Fruit fly (Drosophila melanogaster) whole organism, embryonic: ENCODE data around the gene LanB2.

Experiments used
- Antp ChIP-seq: fragments of 200-800 bp; sonication (Bioruptor generic); optimal IDR thresholded peaks from 3 replicates; lab custom pipeline; 2016; ENCODE audit warnings: missing biosample characterization, missing genetic modification characterization
- Atf3 ChIP-seq: fragments of 200-800 bp; sonication (Bioruptor generic); optimal IDR thresholded peaks from 3 replicates; lab custom pipeline; 2016; ENCODE audit warnings: missing biosample characterization, missing genetic modification characterization
- BEAF-32 ChIP-seq: fragments of 200-800 bp; sonication (Bioruptor generic); optimal IDR thresholded peaks from 3 replicates; lab custom pipeline; 2017; ENCODE audit warnings: missing biosample characterization, missing genetic modification characterization, mild to moderate bottlenecking, moderate library complexity, missing genetic modification reagents
- Bteb2 ChIP-seq: fragments of 200-800 bp; sonication (Bioruptor generic); optimal IDR thresholded peaks from 2 replicates; lab custom pipeline; 2016; ENCODE audit warnings: missing biosample characterization, missing genetic modification characterization
- CG11085 ChIP-seq: fragments of 200-800 bp; sonication (Bioruptor generic); IDR thresholded peaks from 2 replicates; pipeline ENCODE4 v1.3.6; 2022; ENCODE audit warnings: missing biosample characterization, missing genetic modification characterization
- CG11398 ChIP-seq: fragments of 200-800 bp; sonication (Bioruptor generic); optimal IDR thresholded peaks from 2 replicates; lab custom pipeline; 2016; ENCODE audit warnings: missing biosample characterization, missing genetic modification characterization
- CG11560 ChIP-seq: fragments of 200-800 bp; sonication (Bioruptor generic); IDR thresholded peaks from 3 replicates; pipeline ENCODE4 v1.3.6; 2022; ENCODE audit warnings: missing biosample characterization, missing genetic modification characterization
- CG12219 ChIP-seq: fragments of 200-800 bp; sonication (Bioruptor generic); optimal IDR thresholded peaks from 3 replicates; lab custom pipeline; 2018; ENCODE audit warnings: missing biosample characterization, mild to moderate bottlenecking, missing genetic modification characterization
- CG13123 ChIP-seq: fragments of 200-800 bp; sonication (Bioruptor generic); optimal IDR thresholded peaks from 2 replicates; lab custom pipeline; 2016; ENCODE audit warnings: missing biosample characterization, missing genetic modification characterization
- CG13624 ChIP-seq: fragments of 200-800 bp; sonication (Bioruptor generic); optimal IDR thresholded peaks from 2 replicates; lab custom pipeline; 2016; ENCODE audit warnings: missing biosample characterization, missing genetic modification characterization
- CG14965 ChIP-seq: fragments of 200-800 bp; sonication (Bioruptor generic); optimal IDR thresholded peaks from 2 replicates; lab custom pipeline; 2016; ENCODE audit warnings: missing biosample characterization, missing genetic modification characterization, borderline replicate concordance
- CG2889 ChIP-seq: fragments of 200-800 bp; sonication (Bioruptor generic); IDR thresholded peaks from 3 replicates; pipeline ENCODE4 v1.3.6; 2022; ENCODE audit warnings: missing biosample characterization, missing genetic modification characterization
- CG30403 ChIP-seq: fragments of 200-800 bp; sonication (Bioruptor generic); optimal IDR thresholded peaks from 3 replicates; lab custom pipeline; 2016; ENCODE audit warnings: missing biosample characterization, missing genetic modification characterization
- CG42726 ChIP-seq: fragments of 200-800 bp; sonication (Bioruptor generic); IDR thresholded peaks from 2 replicates; pipeline ENCODE4 v1.3.6; 2022; ENCODE audit warnings: missing biosample characterization, missing genetic modification characterization; ENCODE audit not compliant: partially characterized antibody
- CG4328 ChIP-seq: fragments of 200-800 bp; sonication (Bioruptor generic); optimal IDR thresholded peaks from 3 replicates; lab custom pipeline; 2017; ENCODE audit warnings: missing biosample characterization, missing genetic modification reagents, missing genetic modification characterization
- CG4707 ChIP-seq: fragments of 200-800 bp; sonication (Bioruptor generic); optimal IDR thresholded peaks from 2 replicates; lab custom pipeline; 2018; ENCODE audit warnings: missing biosample characterization, mild to moderate bottlenecking, missing genetic modification characterization, moderate library complexity
- CG7987 ChIP-seq: fragments of 200-800 bp; sonication (Bioruptor generic); optimal IDR thresholded peaks from 2 replicates; lab custom pipeline; 2018; ENCODE audit warnings: missing biosample characterization, mild to moderate bottlenecking, missing genetic modification characterization, moderate library complexity
- CG8089 ChIP-seq: fragments of 200-800 bp; sonication (Bioruptor generic); optimal IDR thresholded peaks from 3 replicates; lab custom pipeline; 2016; ENCODE audit warnings: missing biosample characterization, missing genetic modification characterization
- CG8765 ChIP-seq: fragments of 200-800 bp; sonication (Bioruptor generic); IDR thresholded peaks from 2 replicates; pipeline ENCODE4 v1.3.6; 2022; ENCODE audit warnings: missing biosample characterization, missing genetic modification characterization
- CG9727 ChIP-seq: fragments of 200-800 bp; sonication (Bioruptor generic); optimal IDR thresholded peaks from 3 replicates; lab custom pipeline; 2017; ENCODE audit warnings: missing biosample characterization, mild to moderate bottlenecking, missing genetic modification characterization
- HLH4C ChIP-seq: fragments of 200-800 bp; sonication (Bioruptor generic); IDR thresholded peaks from 3 replicates; pipeline ENCODE4 v1.3.6; 2022; ENCODE audit warnings: missing biosample characterization, missing genetic modification characterization; ENCODE audit not compliant: partially characterized antibody
- Kr ChIP-seq: fragments of 200-800 bp; sonication (Bioruptor generic); optimal IDR thresholded peaks from 2 replicates; lab custom pipeline; 2017; ENCODE audit warnings: missing biosample characterization, mild to moderate bottlenecking, missing genetic modification characterization
- Optix ChIP-seq: fragments of 200-800 bp; sonication (Bioruptor generic); IDR thresholded peaks from 3 replicates; pipeline ENCODE4 v1.3.6; 2022; ENCODE audit warnings: missing biosample characterization, missing genetic modification characterization
- Ptx1 ChIP-seq: fragments of 200-800 bp; sonication (Bioruptor generic); IDR thresholded peaks from 2 replicates; pipeline ENCODE4 v1.3.6; 2022; ENCODE audit warnings: missing biosample characterization, missing genetic modification characterization
- Side ChIP-seq: fragments of 200-800 bp; sonication (Bioruptor generic); optimal IDR thresholded peaks from 2 replicates; lab custom pipeline; 2016; ENCODE audit warnings: missing biosample characterization, missing genetic modification characterization
- Sox100B ChIP-seq: fragments of 200-800 bp; sonication (Bioruptor generic); optimal IDR thresholded peaks from 3 replicates; lab custom pipeline; 2018; ENCODE audit warnings: missing biosample characterization, mild to moderate bottlenecking, missing genetic modification characterization
- Trl ChIP-seq, 3 experiments: fragments of >200 bp in 2 of 3; fragments of 200-800 bp in 1 of 3; sonication (Bioruptor generic) in 1 of 3; optimal IDR thresholded peaks; 2 replicates in 1 of 3; 3 replicates in 2 of 3; lab custom pipeline; 2016 to 2017; ENCODE audit warnings: missing biosample characterization in 1 of 3, missing genetic modification characterization in 1 of 3
- Xbp1 ChIP-seq: fragments of 200-800 bp; sonication (Bioruptor generic); optimal IDR thresholded peaks from 3 replicates; lab custom pipeline; 2016; ENCODE audit warnings: missing biosample characterization, mild to moderate bottlenecking, missing genetic modification characterization
- abd-A ChIP-seq: fragments of 200-800 bp; sonication (Bioruptor generic); optimal IDR thresholded peaks from 3 replicates; lab custom pipeline; 2019; ENCODE audit warnings: missing biosample characterization, mild to moderate bottlenecking, missing genetic modification characterization, moderate library complexity
- ato ChIP-seq: fragments of 200-800 bp; sonication (Bioruptor generic); IDR thresholded peaks from 2 replicates; pipeline ENCODE4 v1.3.6; 2022; ENCODE audit warnings: missing biosample characterization, missing genetic modification characterization; ENCODE audit not compliant: partially characterized antibody
- bbx ChIP-seq: fragments of 200-800 bp; sonication (Bioruptor generic); IDR thresholded peaks from 2 replicates; pipeline ENCODE4 v1.3.6; 2022; ENCODE audit warnings: missing biosample characterization, missing genetic modification characterization; ENCODE audit not compliant: partially characterized antibody
- cg ChIP-seq: fragments of 200-800 bp; sonication (Bioruptor generic); optimal IDR thresholded peaks from 3 replicates; lab custom pipeline; 2019; ENCODE audit warnings: missing biosample characterization, mild to moderate bottlenecking, missing genetic modification characterization, moderate library complexity
- dan ChIP-seq: fragments of 200-800 bp; sonication (Bioruptor generic); IDR thresholded peaks from 2 replicates; pipeline ENCODE4 v1.3.6; 2022; ENCODE audit warnings: missing biosample characterization, missing genetic modification characterization
- dimm ChIP-seq: fragments of 200-800 bp; sonication (Bioruptor generic); IDR thresholded peaks from 2 replicates; pipeline ENCODE4 v1.3.6; 2022; ENCODE audit warnings: missing biosample characterization, missing genetic modification characterization
- fu2 ChIP-seq: fragments of 200-800 bp; sonication (Bioruptor generic); optimal IDR thresholded peaks from 2 replicates; lab custom pipeline; 2016; ENCODE audit warnings: missing biosample characterization, missing genetic modification characterization
- insv ChIP-seq, 2 experiments: fragments of 200-800 bp; sonication (Bioruptor generic); optimal IDR thresholded peaks; 3 replicates each; lab custom pipeline; 2016 to 2018; ENCODE audit warnings: missing biosample characterization in 2 of 2, missing genetic modification characterization in 2 of 2
- knrl ChIP-seq: fragments of 200-800 bp; sonication (Bioruptor generic); IDR thresholded peaks from 3 replicates; pipeline ENCODE4 v1.3.6; 2022; ENCODE audit warnings: missing biosample characterization, missing genetic modification characterization; ENCODE audit not compliant: partially characterized antibody
- lola ChIP-seq, 3 experiments: fragments of >200 bp in 2 of 3; fragments of 200-800 bp in 1 of 3; sonication (Bioruptor generic) in 1 of 3; optimal IDR thresholded peaks; 2 replicates each; lab custom pipeline; 2017 to 2019; ENCODE audit warnings: missing biosample characterization in 3 of 3, missing genetic modification characterization in 3 of 3, mild to moderate bottlenecking in 1 of 3, moderate library complexity in 1 of 3
- nom ChIP-seq: fragments of 200-800 bp; sonication (Bioruptor generic); optimal IDR thresholded peaks from 2 replicates; lab custom pipeline; 2017; ENCODE audit warnings: missing biosample characterization, missing genetic modification characterization, mild to moderate bottlenecking, moderate library complexity, missing genetic modification reagents
- odd ChIP-seq: fragments of 200-800 bp; sonication (Bioruptor generic); optimal IDR thresholded peaks from 2 replicates; lab custom pipeline; 2017; ENCODE audit warnings: missing biosample characterization, mild to moderate bottlenecking, missing genetic modification characterization
- otp ChIP-seq: fragments of 200-800 bp; sonication (Bioruptor generic); IDR thresholded peaks from 3 replicates; pipeline ENCODE4, ENCODE4 v1.3.6; 2022; ENCODE audit warnings: missing biosample characterization, missing genetic modification characterization
- pnt ChIP-seq: fragments of 200-800 bp; sonication (Bioruptor generic); optimal IDR thresholded peaks from 3 replicates; lab custom pipeline; 2016; ENCODE audit warnings: missing biosample characterization, missing genetic modification characterization
- schlank ChIP-seq: fragments of 200-800 bp; sonication (Bioruptor generic); optimal IDR thresholded peaks from 2 replicates; lab custom pipeline; 2018; ENCODE audit warnings: missing biosample characterization, mild to moderate bottlenecking, missing genetic modification characterization
- sima ChIP-seq: fragments of 200-800 bp; sonication (Bioruptor generic); optimal IDR thresholded peaks from 2 replicates; lab custom pipeline; 2016; ENCODE audit warnings: missing biosample characterization, missing genetic modification characterization
- stc ChIP-seq: fragments of 200-800 bp; sonication (Bioruptor generic); IDR thresholded peaks from 2 replicates; pipeline ENCODE4 v1.3.6; 2022; ENCODE audit warnings: missing biosample characterization, missing genetic modification characterization
- tio ChIP-seq: fragments of 200-800 bp; sonication (Bioruptor generic); optimal IDR thresholded peaks from 2 replicates; lab custom pipeline; 2017; ENCODE audit warnings: missing biosample characterization, missing genetic modification characterization, inconsistent platforms
- tup ChIP-seq: fragments of 200-800 bp; sonication (Bioruptor generic); optimal IDR thresholded peaks from 2 replicates; lab custom pipeline; 2016; ENCODE audit warnings: missing biosample characterization, mild to moderate bottlenecking, missing genetic modification characterization, moderate library complexity
- vfl ChIP-seq: fragments of 200-800 bp; sonication (Bioruptor generic); optimal IDR thresholded peaks from 2 replicates; lab custom pipeline; 2016; ENCODE audit warnings: missing biosample characterization, missing genetic modification characterization
- z ChIP-seq: fragments of 200-800 bp; sonication (Bioruptor generic); IDR thresholded peaks from 3 replicates; pipeline ENCODE4 v1.3.6; 2022; ENCODE audit warnings: missing biosample characterization, missing genetic modification characterization

LanB2 gene

DNA sequence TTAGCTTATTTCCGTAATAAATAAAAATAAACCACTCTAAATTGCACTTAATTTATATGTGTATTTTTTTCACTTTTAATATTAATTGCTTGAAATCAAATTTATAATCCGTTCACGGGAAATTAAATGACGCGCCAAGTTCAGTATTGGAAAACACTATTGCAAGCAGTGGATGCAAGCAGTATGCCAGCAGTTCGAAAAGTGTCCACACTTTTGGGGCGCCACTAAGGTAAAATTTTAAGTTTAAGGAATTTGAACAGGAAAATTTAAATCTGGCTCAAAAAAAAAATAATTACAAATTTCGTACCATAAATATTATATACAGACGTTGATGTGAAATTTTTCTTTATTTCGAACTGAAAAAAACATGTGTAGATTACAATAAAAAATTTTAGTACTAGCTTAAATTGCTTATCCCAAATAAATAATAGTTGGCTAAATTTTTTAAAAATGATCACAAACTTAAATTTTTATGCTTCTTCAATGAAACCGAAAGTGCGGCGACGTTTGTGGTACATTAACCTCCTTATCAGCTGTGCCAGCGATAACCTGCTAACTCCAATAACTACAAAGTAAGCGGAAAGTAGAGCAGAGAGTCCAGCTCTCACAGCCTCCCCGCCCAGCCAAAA is 640 bp upstream of the LanB2 start (continued):
- TF ChIP-seq sima (no peak), Xbp1 (GFP tag; lab: Kevin White, UChicago) (peak; percentile 16), CG4707 (GFP tag; lab: Kevin White, UChicago) (no peak), CG42726 (GFP tag; lab: Robert Waterston, UW) (peak; percentile 76), CG30403 (GFP tag; lab: Kevin White, UChicago) (peak; percentile 53), Side (GFP tag; lab: Kevin White, UChicago) (peak; percentile 3), tup (GFP tag; lab: Kevin White, UChicago) (no peak), CG9727 (GFP tag; lab: Kevin White, UChicago) (no peak), insv (GFP tag; optimal IDR thresholded peaks at IDR 0.05; lab: Kevin White, UChicago) (no peak), CG4328 (GFP tag; lab: Kevin White, UChicago) (no peak), z (GFP tag; lab: Robert Waterston, UW) (no peak), vfl (GFP tag; lab: Kevin White, UChicago) (peak; percentile 57), CG14965 (GFP tag; lab: Kevin White, UChicago) (no peak), BEAF-32 (no peak), pnt (GFP tag; lab: Kevin White, UChicago) (peak; percentile 69), nom (GFP tag; lab: Kevin White, UChicago) (no peak), Ptx1 (peak; percentile 59; the same call in 1 of the 2 replicates), CG11560 (tag; lab: Robert Waterston, UW) (no peak; the same call in 2 of the 3 replicates), Kr (GFP tag; lab: Kevin White, UChicago) (no peak), CG8765 (GFP tag; lab: Robert Waterston, UW) (no peak), CG11085 (GFP tag; lab: Robert Waterston, UW) (peak; percentile 70; the same call in 1 of the 2 replicates), Atf3 (GFP tag; lab: Kevin White, UChicago) (no peak), CG13624 (GFP tag; lab: Kevin White, UChicago) (no peak), fu2 (GFP tag; lab: Kevin White, UChicago) (no peak), Optix (GFP tag; lab: Robert Waterston, UW) (no peak), tio (GFP tag; lab: Kevin White, UChicago) (no peak), CG7987 (no peak), lola (GFP tag; optimal IDR thresholded peaks at IDR 0.05; lab: Kevin White, UChicago) (no peak), CG13123 (GFP tag; lab: Kevin White, UChicago) (no peak), Trl (optimal IDR thresholded peaks at IDR 0.05; lab: Kevin White, UChicago) (no peak), Trl (GFP tag; optimal IDR thresholded peaks at IDR 0.05; lab: Kevin White, UChicago) (no peak), CG12219 (GFP tag; lab: Kevin White, UChicago) (no peak), Sox100B (GFP tag; lab: Kevin White, UChicago) (no peak), CG11398 (GFP tag; lab: Kevin White, UChicago) (no peak), knrl (GFP tag; lab: Robert Waterston, UW) (peak; percentile 44; the same call in 1 of the 3 replicates), ato (no peak), cg (no peak), bbx (GFP tag; lab: Robert Waterston, UW) (no peak), Antp (GFP tag; lab: Kevin White, UChicago) (peak; percentile 51), dimm (no peak), CG8089 (no peak), odd (GFP tag; lab: Kevin White, UChicago) (no peak), Bteb2 (GFP tag; lab: Kevin White, UChicago) (no peak), dan (GFP tag; lab: Robert Waterston, UW) (no peak), schlank (tag; lab: Kevin White, UChicago) (no peak), CG2889 (GFP tag; lab: Robert Waterston, UW) (no peak), abd-A (no peak), HLH4C (GFP tag; lab: Robert Waterston, UW) (no peak), stc (GFP tag; lab: Robert Waterston, UW) (no peak), otp (GFP tag; lab: Robert Waterston, UW) (no peak)
